Worm (Caenorhabditis elegans) whole organism, young adult: ENCODE results near the gene T05H4.15.

Source experiments
- akir-1 ChIP-seq: fragments of 200-800 bp; sonication (Bioruptor generic); optimal IDR thresholded peaks from 2 replicates; lab custom pipeline; 2018; ENCODE audit warnings: mild to moderate bottlenecking, missing genetic modification characterization, moderate library complexity, missing compliant biosample characterization
- attf-3 ChIP-seq: fragments of 200-800 bp; sonication (Bioruptor generic); conservative IDR thresholded peaks from 2 replicates; pipeline ENCODE4 v1.3.6; 2022; ENCODE audit warnings: missing genetic modification reagents, missing genetic modification characterization, missing compliant biosample characterization
- bed-1 ChIP-seq: fragments of 200-800 bp; sonication (Bioruptor generic); IDR thresholded peaks from 2 replicates; pipeline ENCODE4 v1.3.6; 2022; ENCODE audit warnings: missing genetic modification reagents, missing genetic modification characterization, missing compliant biosample characterization
- ets-4 ChIP-seq: fragments of 200-800 bp; sonication (Bioruptor generic); optimal IDR thresholded peaks from 2 replicates; lab custom pipeline; 2018; ENCODE audit warnings: mild to moderate bottlenecking, missing genetic modification characterization, missing compliant biosample characterization
- gei-17 ChIP-seq: fragments of 200-800 bp; sonication (Bioruptor generic); optimal IDR thresholded peaks from 2 replicates; lab custom pipeline; 2018; ENCODE audit warnings: mild to moderate bottlenecking, missing genetic modification characterization, missing compliant biosample characterization
- hmg-20 ChIP-seq: fragments of 200-800 bp; sonication (Bioruptor generic); IDR thresholded peaks from 2 replicates; pipeline ENCODE4 v1.3.6; 2022; ENCODE audit warnings: missing genetic modification reagents, missing genetic modification characterization, missing compliant biosample characterization
- let-607 ChIP-seq, 2 experiments: fragments of 200-800 bp in 1 of 2; sonication (Bioruptor generic) in 1 of 2; sonication (generic microtip) in 1 of 2; optimal IDR thresholded peaks; 2 replicates each; lab custom pipeline; 2016 to 2018; ENCODE audit warnings: mild to moderate bottlenecking in 2 of 2, missing compliant biosample characterization in 2 of 2, missing genetic modification characterization in 2 of 2, moderate library complexity in 2 of 2, missing genotype in 1 of 2
- nhr-80 ChIP-seq: sonication (generic microtip); optimal IDR thresholded peaks from 2 replicates; lab custom pipeline; 2016; ENCODE audit warnings: missing genetic modification characterization, missing compliant biosample characterization

T05H4.15 gene

ce11 chrV:6400528-6400927, 41.0 kb downstream of the T05H4.15 start:
- no peak for TF ChIP-seq bed-1 (GFP tag; lab: Robert Waterston, UW)
- TF ChIP-seq let-607 (tag; optimal IDR thresholded peaks at IDR 0.05; lab: Kevin White, UChicago) = peak in 1 of 2 experiments; percentile 17
- TF ChIP-seq, all 124 proteins: peak for 1

- no peak for TF ChIP-seq hmg-20
- no peak for TF ChIP-seq akir-1 (GFP tag; lab: Kevin White, UChicago)
- TF ChIP-seq gei-17 (GFP tag; lab: Kevin White, UChicago) = no peak
- no peak for TF ChIP-seq let-607 (tag; optimal IDR thresholded peaks at IDR 0.05; lab: Kevin White, UChicago)
These were observed 41.7 kb downstream of the T05H4.15 start, which contains the start of gene gfi-1 for ce11 chrV:6399831-6400230. gfi-1 (minus strand) TSS chrV:6399931.

- TF ChIP-seq nhr-80 (peak; percentile 75), ets-4 (GFP tag; lab: Kevin White, UChicago) (peak; percentile 5), attf-3 (GFP tag; lab: Robert Waterston, UW) (no peak)
These were observed 42.6 kb downstream of the T05H4.15 start for ce11 chrV:6398922-6399321.
